Worm (Caenorhabditis elegans): ENCODE measurements around the gene orc-5.
"Not testable (repeated sequence)": the region's sequence is repeated elsewhere in the genome, so short reads cannot be mapped to it uniquely, and the experiment has no call there.

Gene orc-5

DNA sequence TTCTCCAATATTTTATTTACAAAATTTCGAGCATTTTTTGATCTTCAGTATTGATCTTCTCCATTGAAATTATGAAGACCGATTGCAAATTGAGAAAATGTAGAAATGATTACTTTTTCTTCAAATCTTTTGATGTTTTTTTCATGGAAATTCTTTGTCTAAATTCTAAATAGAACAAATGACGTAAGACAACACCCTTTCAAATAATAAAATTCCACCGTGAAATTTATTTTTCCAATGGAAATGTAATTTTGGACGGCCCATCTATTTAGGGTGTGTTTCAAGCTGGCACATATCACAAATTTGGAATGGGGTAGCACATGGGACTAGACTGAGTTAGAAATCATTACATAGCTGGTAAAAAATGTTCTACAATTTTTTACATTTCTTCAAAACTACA lies 17.4 kb upstream of the orc-5 start, which contains the start of gene T25B9.2:
T25B9.2 (minus strand) TSS at position 101 of the 400 bp plus-strand sequence.
- TF ChIP-seq elt-3, F16B12.6, snpc-4 (tag; optimal IDR thresholded peaks at IDR 0.05): not testable (repeated sequence)

DNA sequence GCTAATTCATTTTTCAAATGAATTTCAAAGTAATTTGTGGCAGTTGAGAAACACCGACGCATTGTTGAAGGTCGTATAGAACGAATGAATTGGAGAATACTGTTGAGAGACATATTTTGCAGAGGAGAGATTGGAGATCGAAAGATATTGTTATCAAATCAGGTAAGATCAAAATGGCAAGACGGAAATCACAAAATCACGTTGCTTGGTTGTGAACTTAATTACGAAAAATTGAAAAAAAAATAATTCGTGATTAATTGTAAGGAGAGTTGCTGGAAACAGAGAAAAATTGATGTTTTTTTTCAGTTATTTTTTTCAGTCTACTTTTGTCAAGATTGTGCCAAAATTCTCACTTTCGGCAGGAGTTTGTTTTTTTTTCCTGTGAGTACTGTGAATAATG lies 15.7 kb upstream of the orc-5 start, which contains the start of gene T25B9.1:
T25B9.1 (minus strand) TSS at position 101 of the 400 bp plus-strand sequence.
- TF ChIP-seq nhr-19 (GFP tag; conservative IDR thresholded peaks at IDR 0.05) (no peak), elt-3 (tag; optimal IDR thresholded peaks at IDR 0.05) (peak in 1 of 6 experiments; percentile 80)

DNA sequence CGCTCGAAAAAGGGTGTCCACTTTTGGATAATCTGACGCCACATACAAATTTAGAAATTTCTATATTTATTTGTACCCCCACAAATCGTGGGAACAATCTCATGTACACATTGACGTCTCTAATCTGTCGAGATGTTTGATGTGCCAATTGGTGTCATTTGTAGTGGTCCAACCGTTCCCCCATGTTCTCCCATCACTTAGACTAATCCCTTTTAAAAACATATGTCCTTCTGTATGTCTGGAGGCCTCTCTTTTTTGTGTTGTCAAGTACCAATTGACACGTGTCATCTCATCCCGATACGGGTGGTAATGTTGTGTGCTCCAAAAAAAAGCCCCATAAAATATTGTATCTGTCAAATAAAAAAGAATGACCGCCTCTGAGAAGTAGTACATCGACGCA lies 10.9 kb upstream of the orc-5 start:
- no peak for TF ChIP-seq F16B12.6 (tag; optimal IDR thresholded peaks at IDR 0.05)
- TF ChIP-seq nhr-84 (tag; optimal IDR thresholded peaks at IDR 0.05), result no peak
- no peak for TF ChIP-seq C04F5.9 (tag; optimal IDR thresholded peaks at IDR 0.05)
- no peak for TF ChIP-seq lir-3 (tag; optimal IDR thresholded peaks at IDR 0.05; ENCODE audit: poor library complexity)
- TF ChIP-seq grh-1 (GFP tag; IDR thresholded peaks at IDR 0.05), result no peak
- TF ChIP-seq nhr-90 (tag; optimal IDR thresholded peaks at IDR 0.05; ENCODE audit: poor library complexity), result no peak
- no peak for TF ChIP-seq nhr-71 (tag; optimal IDR thresholded peaks at IDR 0.05)
- TF ChIP-seq unc-30 (tag; optimal IDR thresholded peaks at IDR 0.05), result no peak
- no peak for TF ChIP-seq lin-39 (tag; optimal IDR thresholded peaks at IDR 0.05)
- no peak for TF ChIP-seq fkh-4 (tag; optimal IDR thresholded peaks at IDR 0.05; ENCODE audit: borderline replicate concordance)
- no peak for TF ChIP-seq nhr-47 (tag; optimal IDR thresholded peaks at IDR 0.05)
- no peak for TF ChIP-seq ama-1 (optimal IDR thresholded peaks at IDR 0.05)
- TF ChIP-seq unc-130 (tag; optimal IDR thresholded peaks at IDR 0.05), result no peak
- TF ChIP-seq xbp-1 (tag; optimal IDR thresholded peaks at IDR 0.05), result no peak
- TF ChIP-seq lin-13 (GFP tag; optimal IDR thresholded peaks at IDR 0.05), result no peak
- no peak for TF ChIP-seq isw-1 (GFP tag; IDR thresholded peaks at IDR 0.05)
- no peak for TF ChIP-seq nhr-237 (tag; optimal IDR thresholded peaks at IDR 0.05)
- TF ChIP-seq Y116A8C.19 (tag; optimal IDR thresholded peaks at IDR 0.05; ENCODE audit: borderline replicate concordance), result no peak

DNA sequence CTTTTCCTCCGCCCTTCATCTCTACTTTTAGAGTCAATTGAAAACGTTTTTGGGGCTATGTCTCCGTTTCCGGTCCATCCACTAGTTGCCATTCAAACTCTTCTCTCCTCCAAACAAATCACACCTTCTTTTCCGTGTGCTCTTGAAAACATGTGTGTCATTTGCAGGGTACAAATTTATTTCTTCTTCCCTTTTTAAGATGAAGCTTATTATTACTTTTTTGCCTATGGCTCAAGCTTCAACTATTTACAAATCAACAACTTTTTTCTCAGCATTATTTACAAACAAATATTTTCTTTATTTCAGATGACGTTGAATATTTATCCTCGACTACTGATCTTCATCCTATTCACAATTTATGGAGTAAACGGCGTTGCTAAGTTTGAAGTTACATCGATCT lies 10.1 kb upstream of the orc-5 start, which contains the start of gene T25B9.3:
T25B9.3 (plus strand) TSS at position 301 of the 400 bp plus-strand sequence.
- TF ChIP-seq lin-39 (tag; optimal IDR thresholded peaks at IDR 0.05) (no peak), efl-1 (optimal IDR thresholded peaks at IDR 0.05) (no peak), efl-1 (GFP tag; optimal IDR thresholded peaks at IDR 0.05 in 1 of 2) (peak in 1 of 2 experiments; percentile 44)

DNA sequence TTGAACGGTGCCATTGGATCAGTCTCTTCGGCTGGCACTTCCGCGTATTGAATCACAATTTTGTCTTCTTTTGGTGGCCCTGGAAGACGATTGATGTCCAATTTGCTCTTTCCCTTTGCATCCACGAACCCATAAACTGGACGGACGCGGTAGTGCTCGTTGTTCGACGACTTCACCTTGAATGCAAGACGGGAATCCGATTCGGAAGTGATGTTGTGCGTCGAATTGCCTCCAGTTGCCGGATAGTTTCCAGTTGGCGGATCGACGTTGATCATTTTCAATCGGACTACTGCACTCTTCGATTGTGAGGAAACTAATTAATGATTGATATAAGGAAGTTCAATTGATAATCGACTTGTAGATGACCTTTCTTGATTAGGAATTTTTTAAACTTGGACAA lies 3.9 kb upstream of the orc-5 start, which contains the start of gene ssp-34:
ssp-34 (minus strand) TSS at position 275 of the 400 bp plus-strand sequence.
- no peak for TF ChIP-seq unc-98 (GFP tag; IDR thresholded peaks at IDR 0.05)
- no peak for TF ChIP-seq mef-2 (tag; optimal IDR thresholded peaks at IDR 0.05)
- TF ChIP-seq ztf-4 (tag; optimal IDR thresholded peaks at IDR 0.05), result no peak
- TF ChIP-seq C04F5.9 (tag; optimal IDR thresholded peaks at IDR 0.05), result no peak

DNA sequence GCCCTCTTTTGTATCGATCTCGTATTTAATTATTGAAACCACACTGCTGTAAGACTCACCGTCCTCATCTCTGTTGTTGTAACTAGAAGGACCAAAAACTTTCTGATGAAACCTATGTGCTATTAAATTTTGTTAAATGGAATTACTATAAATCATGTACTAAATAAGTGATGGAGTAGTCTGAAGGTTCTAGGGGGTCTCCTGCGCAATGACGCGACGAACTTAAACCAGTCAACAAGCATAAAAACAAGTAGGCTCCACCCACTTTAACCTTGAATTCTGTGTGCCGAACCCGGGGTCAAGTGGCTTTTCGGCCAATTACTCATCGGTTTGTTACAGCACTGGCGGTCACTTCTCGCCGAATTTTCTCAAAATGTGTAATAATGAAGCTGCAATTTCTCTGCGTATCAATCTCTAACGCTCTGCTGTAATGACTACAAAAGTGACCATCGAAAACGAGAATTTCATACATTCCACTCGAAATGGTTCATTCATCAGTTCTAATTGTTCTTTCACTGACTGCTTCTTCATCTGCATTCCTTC lies 2.7 kb upstream of the orc-5 start, which contains the start of gene grl-21:
grl-21 (plus strand) TSS at position 464 of the 543 bp plus-strand sequence.
- no peak for TF ChIP-seq egl-13 (tag; optimal IDR thresholded peaks at IDR 0.05)
- TF ChIP-seq mep-1 (tag; optimal IDR thresholded peaks at IDR 0.05), result no peak
- TF ChIP-seq sptf-1 (tag; optimal IDR thresholded peaks at IDR 0.05), result no peak
- TF ChIP-seq dsc-1 (tag; optimal IDR thresholded peaks at IDR 0.05), result no peak
- TF ChIP-seq ceh-8 (GFP tag; optimal IDR thresholded peaks at IDR 0.05), result no peak
- TF ChIP-seq ceh-90 (tag; optimal IDR thresholded peaks at IDR 0.05), result no peak
- no peak for TF ChIP-seq egl-27 (tag; optimal IDR thresholded peaks at IDR 0.05)
- TF ChIP-seq ces-1 (GFP tag; optimal IDR thresholded peaks at IDR 0.05), result no peak
- TF ChIP-seq fos-1 (tag; optimal IDR thresholded peaks at IDR 0.05), result no peak
- TF ChIP-seq zag-1 (tag; optimal IDR thresholded peaks at IDR 0.05), result no peak
- TF ChIP-seq mdl-1 (tag; optimal IDR thresholded peaks at IDR 0.05), result no peak
- no peak for TF ChIP-seq mab-9 (GFP tag; IDR thresholded peaks at IDR 0.05)
- TF ChIP-seq zip-4 (GFP tag; optimal IDR thresholded peaks at IDR 0.05), result no peak
- no peak for TF ChIP-seq xbp-1 (tag; optimal IDR thresholded peaks at IDR 0.05)
- TF ChIP-seq fkh-4 (tag; optimal IDR thresholded peaks at IDR 0.05; ENCODE audit: borderline replicate concordance), result no peak
- no peak for TF ChIP-seq nhr-28 (tag; optimal IDR thresholded peaks at IDR 0.05)
- TF ChIP-seq pax-3 (tag; optimal IDR thresholded peaks at IDR 0.05), result no peak
